Worm (Caenorhabditis elegans): Measurements from ENCODE around the gene dnj-16.
A peak's percentile ranks its signal among the peaks of the same experiment; 100 is the strongest.

dnj-16 gene

ce11 chrIII:4191091-4191638, at the start of gene dnj-16:
Gene dnj-16, plus strand, starts transcription at chrIII:4191141.
- TF ChIP-seq tag-97 (GFP tag; IDR thresholded peaks at IDR 0.05) (no peak), snpc-4 (tag; optimal IDR thresholded peaks at IDR 0.05) (no peak), zip-2 (tag; optimal IDR thresholded peaks at IDR 0.05) (no peak), nhr-6 (tag; optimal IDR thresholded peaks at IDR 0.05) (peak; percentile 79), ceh-82 (tag; optimal IDR thresholded peaks at IDR 0.05) (no peak), lin-29 (GFP tag; IDR thresholded peaks at IDR 0.05) (no peak), daf-12 (tag; optimal IDR thresholded peaks at IDR 0.05) (no peak), ztf-7 (tag; optimal IDR thresholded peaks at IDR 0.05) (no peak), Y105C5A.15 (GFP tag; IDR thresholded peaks at IDR 0.05) (no peak), unc-130 (GFP tag; optimal IDR thresholded peaks at IDR 0.05) (no peak), mes-2 (tag; optimal IDR thresholded peaks at IDR 0.05; ENCODE audit: poor library complexity, severe bottlenecking) (peak; percentile 68), lir-3 (tag; optimal IDR thresholded peaks at IDR 0.05) (no peak), dve-1 (tag; optimal IDR thresholded peaks at IDR 0.05; ENCODE audit: insufficient read depth) (peak; percentile 60), pqm-1 (tag; optimal IDR thresholded peaks at IDR 0.05) (peak; percentile 36), lin-15B (tag; optimal IDR thresholded peaks at IDR 0.05) (no peak), F37D6.2 (tag; optimal IDR thresholded peaks at IDR 0.05) (no peak), D1046.2 (GFP tag; IDR thresholded peaks at IDR 0.05) (no peak), daf-19 (GFP tag; conservative IDR thresholded peaks at IDR 0.05) (no peak), pha-4 (GFP tag; IDR thresholded peaks at IDR 0.05) (no peak), pha-4 (tag; optimal IDR thresholded peaks at IDR 0.05) (peak; percentile 49), nhr-10 (tag; optimal IDR thresholded peaks at IDR 0.05) (no peak), nhr-25 (tag; optimal IDR thresholded peaks at IDR 0.05; ENCODE audit: borderline replicate concordance, insufficient read depth) (no peak), F10B5.3 (tag; optimal IDR thresholded peaks at IDR 0.05) (no peak), nhr-76 (tag; optimal IDR thresholded peaks at IDR 0.05) (no peak), unc-39 (tag; optimal IDR thresholded peaks at IDR 0.05) (no peak), ceh-20 (GFP tag; IDR thresholded peaks at IDR 0.05) (no peak), egl-27 (tag; optimal IDR thresholded peaks at IDR 0.05) (no peak), Y48G9A.11 (GFP tag; IDR thresholded peaks at IDR 0.05) (no peak), snpc-1.2 (GFP tag; IDR thresholded peaks at IDR 0.05) (no peak), R02D3.7 (tag; optimal IDR thresholded peaks at IDR 0.05) (no peak), nhr-42 (GFP tag; IDR thresholded peaks at IDR 0.05) (no peak), attf-4 (tag; optimal IDR thresholded peaks at IDR 0.05) (no peak), mxl-3 (GFP tag; optimal IDR thresholded peaks at IDR 0.05) (no peak), lin-13 (GFP tag; optimal IDR thresholded peaks at IDR 0.05) (peak; percentile 10), php-3 (GFP tag; IDR thresholded peaks at IDR 0.05) (no peak), hmg-1.1 (GFP tag; IDR thresholded peaks at IDR 0.05) (no peak), Y5F2A.4 (GFP tag; optimal IDR thresholded peaks at IDR 0.05) (no peak), nhr-48 (tag; optimal IDR thresholded peaks at IDR 0.05) (no peak), nhr-41 (GFP tag; IDR thresholded peaks at IDR 0.05) (no peak), nhr-111 (GFP tag; optimal IDR thresholded peaks at IDR 0.05) (no peak), ctbp-1 (GFP tag; IDR thresholded peaks at IDR 0.05) (no peak), T26A8.4 (GFP tag; IDR thresholded peaks at IDR 0.05) (no peak), set-16 (GFP tag; IDR thresholded peaks at IDR 0.05) (no peak), lin-38 (GFP tag; IDR thresholded peaks at IDR 0.05) (no peak), T20F7.1 (GFP tag; optimal IDR thresholded peaks at IDR 0.05) (peak; percentile 3), dpl-1 (GFP tag; optimal IDR thresholded peaks at IDR 0.05) (peak; percentile 1), ama-1 (optimal IDR thresholded peaks at IDR 0.05) (no peak), ZK546.5 (tag; optimal IDR thresholded peaks at IDR 0.05) (no peak), hlh-30 (tag; optimal IDR thresholded peaks at IDR 0.05; ENCODE audit: insufficient read depth) (no peak), zfp-3 (GFP tag; conservative IDR thresholded peaks at IDR 0.05) (no peak), ceh-32 (tag; optimal IDR thresholded peaks at IDR 0.05; ENCODE audit: poor library complexity) (no peak), F44E2.7 (GFP tag; IDR thresholded peaks at IDR 0.05) (no peak)
